Fruit fly (Drosophila melanogaster): ENCODE results near the gene Ptp61F.

Ptp61F gene

dm6 chr3L:1349942-1350923 is 124.8 kb downstream of the Ptp61F start (continued):
- TF ChIP-seq Eip93F (GFP tag; optimal IDR thresholded peaks at IDR 0.05) = peak; percentile 11
- TF ChIP-seq Ets96B (tag; optimal IDR thresholded peaks at IDR 0.05) = peak; percentile 32
- TF ChIP-seq CG32006 (GFP tag; optimal IDR thresholded peaks at IDR 0.05) = peak; percentile 45
- TF ChIP-seq acj6 (GFP tag; optimal IDR thresholded peaks at IDR 0.05) = peak; percentile 37
- peak; percentile 67 for TF ChIP-seq Eip78C (GFP tag)
- TF ChIP-seq spab (GFP tag; optimal IDR thresholded peaks at IDR 0.05) = no peak
- TF ChIP-seq Sox14 (GFP tag; optimal IDR thresholded peaks at IDR 0.05) = peak; percentile 30
- TF ChIP-seq Ets21C (GFP tag; optimal IDR thresholded peaks at IDR 0.05) = peak; percentile 31
- no peak for TF ChIP-seq Lpt (GFP tag; optimal IDR thresholded peaks at IDR 0.05)
- TF ChIP-seq pdm3 (GFP tag; optimal IDR thresholded peaks at IDR 0.05) = peak; percentile 45
- peak; percentile 38; the same call in 1 of the 3 replicates for TF ChIP-seq eg (GFP tag; IDR thresholded peaks at IDR 0.05)
- no peak for TF ChIP-seq salr (GFP tag; optimal IDR thresholded peaks at IDR 0.05)
- peak; percentile 28 for TF ChIP-seq CG3032 (tag; optimal IDR thresholded peaks at IDR 0.05)
- peak; percentile 27 for TF ChIP-seq achi (GFP tag; optimal IDR thresholded peaks at IDR 0.05)
- TF ChIP-seq CG3919 (GFP tag; optimal IDR thresholded peaks at IDR 0.05) = peak; percentile 34

dm6 chr3L:1349397-1349796 is 125.7 kb downstream of the Ptp61F start:
- TF ChIP-seq CG3032 (tag; optimal IDR thresholded peaks at IDR 0.05) = no peak
- no peak for TF ChIP-seq Eip75B (GFP tag; optimal IDR thresholded peaks at IDR 0.05)
- peak; percentile 25 for TF ChIP-seq svp (GFP tag)
- no peak for TF ChIP-seq CG11762 (GFP tag; optimal IDR thresholded peaks at IDR 0.05; ENCODE audit: insufficient read depth)
- peak in 1 of 2 experiments; percentile 28 for TF ChIP-seq ss (GFP tag; optimal IDR thresholded peaks at IDR 0.05)
- no peak for TF ChIP-seq CG10669 (GFP tag; optimal IDR thresholded peaks at IDR 0.05)
- 0 out of 3 replicates have a peak, but pooled peaks have one; percentile 17 for TF ChIP-seq CG6163 (GFP tag; IDR thresholded peaks at IDR 0.05)
- TF ChIP-seq CG1621 (tag; optimal IDR thresholded peaks at IDR 0.05) = peak; percentile 64
- TF ChIP-seq acj6 (GFP tag; optimal IDR thresholded peaks at IDR 0.05) = no peak
- TF ChIP-seq CG6808 (GFP tag; optimal IDR thresholded peaks at IDR 0.05) = no peak
- no peak for TF ChIP-seq CG8632 (GFP tag; optimal IDR thresholded peaks at IDR 0.05)

- TF ChIP-seq CG31627 (GFP tag; optimal IDR thresholded peaks at IDR 0.05) (peak; percentile 0), acj6 (GFP tag; optimal IDR thresholded peaks at IDR 0.05) (peak; percentile 26), Eip78C (GFP tag) (peak; percentile 48), CG6854 (GFP tag; optimal IDR thresholded peaks at IDR 0.05) (no peak), Hr4 (GFP tag; optimal IDR thresholded peaks at IDR 0.05) (peak; percentile 16), dac (GFP tag; optimal IDR thresholded peaks at IDR 0.05) (no peak), Hr38 (GFP tag; optimal IDR thresholded peaks at IDR 0.05) (no peak), Ets21C (GFP tag; optimal IDR thresholded peaks at IDR 0.05) (no peak), CG8319 (GFP tag; optimal IDR thresholded peaks at IDR 0.05) (no peak), Met (GFP tag; optimal IDR thresholded peaks at IDR 0.05) (peak; percentile 24), esn (GFP tag; optimal IDR thresholded peaks at IDR 0.05) (peak; percentile 9)
Observed at dm6 chr3L:1348935-1349334, 126.1 kb downstream of the Ptp61F start.

- peak; percentile 69 for TF ChIP-seq esn (GFP tag; optimal IDR thresholded peaks at IDR 0.05)
- TF ChIP-seq CG15336 (GFP tag; IDR thresholded peaks at IDR 0.05) = peak; percentile 87
- peak; percentile 73 for TF ChIP-seq achi (GFP tag; optimal IDR thresholded peaks at IDR 0.05)
- peak; percentile 74 for TF ChIP-seq dac (GFP tag; optimal IDR thresholded peaks at IDR 0.05)
- peak; percentile 54 for TF ChIP-seq CG11762 (GFP tag; optimal IDR thresholded peaks at IDR 0.05; ENCODE audit: insufficient read depth)
- TF ChIP-seq Hr4 (GFP tag; optimal IDR thresholded peaks at IDR 0.05) = peak; percentile 89
- peak; percentile 81 for TF ChIP-seq CG8119 (GFP tag; IDR thresholded peaks at IDR 0.05)
- TF ChIP-seq CG16779 (tag; optimal IDR thresholded peaks at IDR 0.05) = no peak
- peak; percentile 92 for TF ChIP-seq Eip78C (GFP tag)
- peak; percentile 83 for TF ChIP-seq Hr39 (GFP tag; optimal IDR thresholded peaks at IDR 0.05)
- peak; percentile 78 for TF ChIP-seq lz (GFP tag; optimal IDR thresholded peaks at IDR 0.05)
- peak; percentile 54 for TF ChIP-seq Ets21C (GFP tag; optimal IDR thresholded peaks at IDR 0.05)
- TF ChIP-seq CG1621 (tag; optimal IDR thresholded peaks at IDR 0.05) = peak; percentile 80
- TF ChIP-seq Eip75B (GFP tag; optimal IDR thresholded peaks at IDR 0.05) = peak; percentile 81
- peak in 1 of 2 experiments; percentile 74 for TF ChIP-seq salr (GFP tag; optimal IDR thresholded peaks at IDR 0.05)
- TF ChIP-seq Ets96B (tag; optimal IDR thresholded peaks at IDR 0.05) = peak; percentile 72
- peak; percentile 63 for TF ChIP-seq CG11294 (GFP tag; IDR thresholded peaks at IDR 0.05)
- TF ChIP-seq cyc (GFP tag; optimal IDR thresholded peaks at IDR 0.05) = peak; percentile 78
- peak; percentile 58 for TF ChIP-seq CG7368 (GFP tag; optimal IDR thresholded peaks at IDR 0.05)
- peak; percentile 68 for TF ChIP-seq CG10669 (GFP tag; optimal IDR thresholded peaks at IDR 0.05)
- peak; percentile 70 for TF ChIP-seq CG34406 (GFP tag; optimal IDR thresholded peaks at IDR 0.05)
- TF ChIP-seq CG6792 (GFP tag; optimal IDR thresholded peaks at IDR 0.05) = peak; percentile 73
- no peak for TF ChIP-seq fd85E (GFP tag; optimal IDR thresholded peaks at IDR 0.05)
- TF ChIP-seq svp (GFP tag) = peak; percentile 86
Observed at dm6 chr3L:1348248-1348647, 126.8 kb downstream of the Ptp61F start.
